4 fruit fly cellular contexts compared by ENCODE assay signal in genomic region chr3L:20582354-20582753, dm6.
TF ChIP-seq lines count a peak whose summit lies in the region.

No protein-coding gene starts in this region.

- TF ChIP-seq CTCF in whole organism, embryonic (GFP tag; optimal IDR thresholded peaks at IDR 0.05; lab: Kevin White, UChicago): no peak

TF ChIP-seq in whole organism, embryonic, 481 proteins besides CTCF, POLR2A, EP300 and RAD21:
- TF ChIP-seq hbn (GFP tag; IDR thresholded peaks at IDR 0.05; lab: Robert Waterston, UW; ENCODE audit: partially characterized antibody): no peak
- TF ChIP-seq CG10366 (GFP tag; IDR thresholded peaks at IDR 0.05; lab: Robert Waterston, UW): no peak
- no peak for TF ChIP-seq tin (GFP tag; optimal IDR thresholded peaks at IDR 0.05; lab: Kevin White, UChicago)
- TF ChIP-seq CG15479 (GFP tag; optimal IDR thresholded peaks at IDR 0.05; lab: Kevin White, UChicago): no peak
- TF ChIP-seq zf30C (GFP tag; optimal IDR thresholded peaks at IDR 0.05; lab: Kevin White, UChicago): no peak
- TF ChIP-seq Ravus (GFP tag; IDR thresholded peaks at IDR 0.05; lab: Robert Waterston, UW): no peak
- peak; percentile 7 for TF ChIP-seq nom (GFP tag; optimal IDR thresholded peaks at IDR 0.05; lab: Kevin White, UChicago)

TF ChIP-seq in whole organism, prepupa, 60 proteins besides CTCF, POLR2A, EP300 and RAD21 (continues in another document):
- peak; percentile 11 for TF ChIP-seq CG34406 (GFP tag; optimal IDR thresholded peaks at IDR 0.05; lab: Kevin White, UChicago)
- no peak for TF ChIP-seq vri (GFP tag; optimal IDR thresholded peaks at IDR 0.05; lab: Kevin White, UChicago)
- TF ChIP-seq CG7368 (GFP tag; optimal IDR thresholded peaks at IDR 0.05; lab: Kevin White, UChicago): no peak
- TF ChIP-seq CG1621 (tag; optimal IDR thresholded peaks at IDR 0.05; lab: Kevin White, UChicago): peak; percentile 40
- peak; percentile 13 for TF ChIP-seq Hr4 (GFP tag; optimal IDR thresholded peaks at IDR 0.05; lab: Kevin White, UChicago)
- TF ChIP-seq CG4318 (GFP tag; optimal IDR thresholded peaks at IDR 0.05; lab: Kevin White, UChicago): no peak
- TF ChIP-seq CG32006 (GFP tag; optimal IDR thresholded peaks at IDR 0.05; lab: Kevin White, UChicago): peak; percentile 42
- peak; percentile 43 for TF ChIP-seq OdsH (GFP tag; optimal IDR thresholded peaks at IDR 0.05; lab: Kevin White, UChicago)
- peak; percentile 53 for TF ChIP-seq CG3919 (GFP tag; optimal IDR thresholded peaks at IDR 0.05; lab: Kevin White, UChicago)
- peak; percentile 36 for TF ChIP-seq topi (GFP tag; optimal IDR thresholded peaks at IDR 0.05; lab: Kevin White, UChicago)
- TF ChIP-seq CG10631 (GFP tag; optimal IDR thresholded peaks at IDR 0.05; lab: Kevin White, UChicago): peak; percentile 60
- TF ChIP-seq Sox102F (GFP tag; optimal IDR thresholded peaks at IDR 0.05; lab: Kevin White, UChicago): no peak
- no peak for TF ChIP-seq lz (GFP tag; optimal IDR thresholded peaks at IDR 0.05; lab: Kevin White, UChicago)
- TF ChIP-seq Eip93F (GFP tag; optimal IDR thresholded peaks at IDR 0.05; lab: Kevin White, UChicago): no peak
- TF ChIP-seq CG6163 (GFP tag; IDR thresholded peaks at IDR 0.05; lab: Robert Waterston, UW): no peak
- no peak for TF ChIP-seq Gug (GFP tag; IDR thresholded peaks at IDR 0.05; lab: Robert Waterston, UW)
- TF ChIP-seq fd59A (GFP tag; optimal IDR thresholded peaks at IDR 0.05; lab: Kevin White, UChicago): peak; percentile 57
- TF ChIP-seq Ets96B (tag; optimal IDR thresholded peaks at IDR 0.05; lab: Kevin White, UChicago): peak; percentile 66
- peak; percentile 38 for TF ChIP-seq esn (GFP tag; optimal IDR thresholded peaks at IDR 0.05; lab: Kevin White, UChicago)
- TF ChIP-seq CG16779 (tag; optimal IDR thresholded peaks at IDR 0.05; lab: Kevin White, UChicago): no peak
- no peak for TF ChIP-seq dac (GFP tag; optimal IDR thresholded peaks at IDR 0.05; lab: Kevin White, UChicago)
- TF ChIP-seq CG6792 (GFP tag; optimal IDR thresholded peaks at IDR 0.05; lab: Kevin White, UChicago): peak; percentile 22
- TF ChIP-seq Eip78C (GFP tag; lab: Kevin White, UChicago): peak; percentile 86
- no peak for TF ChIP-seq Blimp-1 (GFP tag; optimal IDR thresholded peaks at IDR 0.05; lab: Kevin White, UChicago)
- TF ChIP-seq eg (GFP tag; IDR thresholded peaks at IDR 0.05; lab: Robert Waterston, UW): no peak
- TF ChIP-seq CG10669 (GFP tag; optimal IDR thresholded peaks at IDR 0.05; lab: Kevin White, UChicago): peak; percentile 68
- peak; percentile 56 for TF ChIP-seq Eip75B (GFP tag; optimal IDR thresholded peaks at IDR 0.05; lab: Kevin White, UChicago)
- TF ChIP-seq CG3032 (tag; optimal IDR thresholded peaks at IDR 0.05; lab: Kevin White, UChicago): peak; percentile 75
- no peak for TF ChIP-seq CG6854 (GFP tag; optimal IDR thresholded peaks at IDR 0.05; lab: Kevin White, UChicago)

TF ChIP-seq in whole organism, pupa, 21 proteins besides CTCF, POLR2A, EP300 and RAD21:
- TF ChIP-seq CG4496 (GFP tag; IDR thresholded peaks at IDR 0.05; lab: Robert Waterston, UW) (no peak), D1 (tag; optimal IDR thresholded peaks at IDR 0.05; lab: Kevin White, UChicago) (no peak), Pif1A (GFP tag; optimal IDR thresholded peaks at IDR 0.05; lab: Kevin White, UChicago) (peak; percentile 53), CG13204 (GFP tag; optimal IDR thresholded peaks at IDR 0.05; lab: Kevin White, UChicago) (peak; percentile 23), EcR (GFP tag; optimal IDR thresholded peaks at IDR 0.05; lab: Kevin White, UChicago) (peak; percentile 86), CG34367 (tag; optimal IDR thresholded peaks at IDR 0.05; lab: Kevin White, UChicago) (peak; percentile 61), CG8301 (tag; optimal IDR thresholded peaks at IDR 0.05; lab: Kevin White, UChicago) (peak; percentile 36), CG17806 (tag; optimal IDR thresholded peaks at IDR 0.05; lab: Kevin White, UChicago) (peak; percentile 67), CG32121 (GFP tag; IDR thresholded peaks at IDR 0.05; lab: Robert Waterston, UW) (no peak), fd96Ca (GFP tag; IDR thresholded peaks at IDR 0.05; lab: Robert Waterston, UW) (no peak), rn (GFP tag; IDR thresholded peaks at IDR 0.05; lab: Robert Waterston, UW) (no peak), gl (tag; optimal IDR thresholded peaks at IDR 0.05; lab: Kevin White, UChicago) (no peak), CG15710 (tag; optimal IDR thresholded peaks at IDR 0.05; lab: Kevin White, UChicago) (peak; percentile 75), CG12605 (GFP tag; IDR thresholded peaks at IDR 0.05; lab: Robert Waterston, UW) (no peak), CG9948 (tag; optimal IDR thresholded peaks at IDR 0.05; lab: Kevin White, UChicago) (peak; percentile 72), CG10348 (GFP tag; IDR thresholded peaks at IDR 0.05; lab: Robert Waterston, UW) (no peak), Ets98B (GFP tag; IDR thresholded peaks at IDR 0.05; lab: Robert Waterston, UW) (no peak), Snoo (tag; optimal IDR thresholded peaks at IDR 0.05; lab: Kevin White, UChicago) (peak; percentile 14), CG8159 (tag; optimal IDR thresholded peaks at IDR 0.05; lab: Kevin White, UChicago) (peak; percentile 82), CG14655 (GFP tag; optimal IDR thresholded peaks at IDR 0.05; lab: Kevin White, UChicago) (peak; percentile 62), Pif1B (GFP tag; optimal IDR thresholded peaks at IDR 0.05; lab: Kevin White, UChicago) (peak; percentile 26)
TF ChIP-seq in whole organism, pupa: peak in this region for 12.

TF ChIP-seq in whole organism, wandering third instar larva, 38 proteins besides CTCF, POLR2A, EP300 and RAD21:
- TF ChIP-seq lola (GFP tag; optimal IDR thresholded peaks at IDR 0.05; lab: Kevin White, UChicago) (no peak), h (GFP tag; optimal IDR thresholded peaks at IDR 0.05; lab: Kevin White, UChicago) (peak; percentile 20), Hnf4 (GFP tag; optimal IDR thresholded peaks at IDR 0.05; lab: Kevin White, UChicago) (no peak), fru (GFP tag; optimal IDR thresholded peaks at IDR 0.05; lab: Kevin White, UChicago) (peak; percentile 26), sv (GFP tag; optimal IDR thresholded peaks at IDR 0.05; lab: Kevin White, UChicago) (no peak), OdsH (GFP tag; optimal IDR thresholded peaks at IDR 0.05; lab: Kevin White, UChicago) (no peak), N (GFP tag; optimal IDR thresholded peaks at IDR 0.05; lab: Kevin White, UChicago) (no peak), CG32264 (GFP tag; optimal IDR thresholded peaks at IDR 0.05; lab: Kevin White, UChicago) (no peak), dl (GFP tag; optimal IDR thresholded peaks at IDR 0.05; lab: Kevin White, UChicago; ENCODE audit: insufficient read depth in 1 of 2, partially characterized antibody in 2 of 2) (no peak), pan (optimal IDR thresholded peaks at IDR 0.05; lab: Kevin White, UChicago) (no peak), tai (GFP tag; optimal IDR thresholded peaks at IDR 0.05; lab: Kevin White, UChicago) (no peak), ey (GFP tag; optimal IDR thresholded peaks at IDR 0.05; lab: Kevin White, UChicago) (no peak), psq (GFP tag; optimal IDR thresholded peaks at IDR 0.05; lab: Kevin White, UChicago) (peak; percentile 3), jim (GFP tag; optimal IDR thresholded peaks at IDR 0.05; lab: Kevin White, UChicago) (no peak), brk (GFP tag; optimal IDR thresholded peaks at IDR 0.05; lab: Kevin White, UChicago) (no peak), Dif (GFP tag; optimal IDR thresholded peaks at IDR 0.05; lab: Kevin White, UChicago; ENCODE audit: partially characterized antibody) (no peak), Sp1 (GFP tag; optimal IDR thresholded peaks at IDR 0.05; lab: Kevin White, UChicago) (peak; percentile 19), HLH106 (tag; optimal IDR thresholded peaks at IDR 0.05; lab: Kevin White, UChicago) (peak; percentile 33), sage (GFP tag; optimal IDR thresholded peaks at IDR 0.05; lab: Kevin White, UChicago) (no peak), dmrt93B (GFP tag; optimal IDR thresholded peaks at IDR 0.05; lab: Kevin White, UChicago) (no peak), foxo (GFP tag; optimal IDR thresholded peaks at IDR 0.05; lab: Kevin White, UChicago) (peak in 1 of 2 experiments; percentile 13), Abd-B (GFP tag; optimal IDR thresholded peaks at IDR 0.05; lab: Kevin White, UChicago) (no peak), Dfd (GFP tag; optimal IDR thresholded peaks at IDR 0.05; lab: Kevin White, UChicago) (no peak), GATAd (GFP tag; optimal IDR thresholded peaks at IDR 0.05; lab: Kevin White, UChicago) (no peak), CG9705 (GFP tag; optimal IDR thresholded peaks at IDR 0.05; lab: Kevin White, UChicago) (no peak), Hr83 (GFP tag; optimal IDR thresholded peaks at IDR 0.05; lab: Kevin White, UChicago; ENCODE audit: poor library complexity, severe bottlenecking) (no peak), Rel (GFP tag; optimal IDR thresholded peaks at IDR 0.05; lab: Kevin White, UChicago) (no peak), Rel (tag; optimal IDR thresholded peaks at IDR 0.05; lab: Kevin White, UChicago) (no peak), Myc (optimal IDR thresholded peaks at IDR 0.05; lab: Kevin White, UChicago) (no peak), Vsx2 (GFP tag; optimal IDR thresholded peaks at IDR 0.05; lab: Kevin White, UChicago; ENCODE audit: partially characterized antibody) (no peak), br (GFP tag; optimal IDR thresholded peaks at IDR 0.05; lab: Kevin White, UChicago) (no peak), dsf (GFP tag; optimal IDR thresholded peaks at IDR 0.05; lab: Kevin White, UChicago; ENCODE audit: borderline replicate concordance) (no peak), Mio (GFP tag; optimal IDR thresholded peaks at IDR 0.05; lab: Kevin White, UChicago) (no peak), CrebA (GFP tag; optimal IDR thresholded peaks at IDR 0.05; lab: Kevin White, UChicago; ENCODE audit: borderline replicate concordance) (no peak), woc (GFP tag; optimal IDR thresholded peaks at IDR 0.05; lab: Kevin White, UChicago) (no peak), Jra (GFP tag; optimal IDR thresholded peaks at IDR 0.05; lab: Kevin White, UChicago) (no peak), rgr (GFP tag; optimal IDR thresholded peaks at IDR 0.05; lab: Kevin White, UChicago) (no peak)

Comparison
In these comparisons a context has a peak if more than half of its experiments do, and no peak if none do; other contexts are left out.
1. Of the 7 proteins assayed by ChIP-seq in both whole organism, embryonic and whole organism, prepupa: peak only in whole organism, embryonic: none; only in whole organism, prepupa: Hr39; in both: none; in neither: 6.